Worm (Caenorhabditis elegans) whole organism, mixed stage, embryonic: ENCODE data around the gene icd-1.

Experiments
- ces-1 ChIP-seq: fragments of 150-350 bp; optimal IDR thresholded peaks from 2 replicates; lab custom pipeline; 2014; ENCODE audit warnings: missing biosample characterization, missing genetic modification reagents, missing genetic modification characterization
- elt-3 ChIP-seq: fragments of 150-350 bp; optimal IDR thresholded peaks from 2 replicates; lab custom pipeline; 2014; ENCODE audit warnings: missing biosample characterization, missing genetic modification characterization
- hlh-1 ChIP-seq: fragments of 150-350 bp; optimal IDR thresholded peaks from 2 replicates; lab custom pipeline; 2014; ENCODE audit warnings: missing biosample characterization, missing genetic modification reagents, missing genetic modification characterization
- lsy-2 ChIP-seq: fragments of 150-350 bp; optimal IDR thresholded peaks from 2 replicates; lab custom pipeline; 2014; ENCODE audit warnings: missing biosample characterization, missing genetic modification characterization
- mls-2 ChIP-seq: sonication (generic microtip); optimal IDR thresholded peaks from 2 replicates; lab custom pipeline; 2016; ENCODE audit warnings: mild to moderate bottlenecking, missing genetic modification characterization, moderate library complexity, missing compliant biosample characterization
- nhr-12 ChIP-seq: fragments of 150-350 bp; optimal IDR thresholded peaks from 2 replicates; lab custom pipeline; 2014; ENCODE audit warnings: missing biosample characterization, missing genetic modification characterization
- nhr-237 ChIP-seq: fragments of 150-350 bp; optimal IDR thresholded peaks from 2 replicates; lab custom pipeline; 2014; ENCODE audit warnings: missing biosample characterization, missing genetic modification characterization
- nhr-76 ChIP-seq: sonication (generic microtip); optimal IDR thresholded peaks from 2 replicates; lab custom pipeline; 2017; ENCODE audit warnings: missing biosample characterization, missing genetic modification characterization
- sem-2 ChIP-seq: fragments of 200-800 bp; sonication (Bioruptor generic); optimal IDR thresholded peaks from 2 replicates; lab custom pipeline; 2018; ENCODE audit warnings: mild to moderate bottlenecking, missing genetic modification characterization, missing compliant biosample characterization
- sptf-1 ChIP-seq: sonication (generic microtip); optimal IDR thresholded peaks from 2 replicates; lab custom pipeline; 2017; ENCODE audit warnings: mild to moderate bottlenecking, missing genetic modification characterization, moderate library complexity, missing compliant biosample characterization
- unc-120 ChIP-seq: sonication (generic microtip); optimal IDR thresholded peaks from 2 replicates; lab custom pipeline; 2017; ENCODE audit warnings: missing genetic modification characterization, missing compliant biosample characterization; ENCODE audit not compliant: poor library complexity, severe bottlenecking
- unc-62 ChIP-seq: fragments of 150-350 bp; optimal IDR thresholded peaks from 2 replicates; lab custom pipeline; 2014; ENCODE audit warnings: missing biosample characterization, missing genetic modification reagents, missing genetic modification characterization
- zip-8 ChIP-seq: fragments of 150-350 bp; optimal IDR thresholded peaks from 2 replicates; lab custom pipeline; 2014; ENCODE audit warnings: missing biosample characterization, missing genetic modification characterization
- ztf-11 ChIP-seq: fragments of 150-350 bp; optimal IDR thresholded peaks from 2 replicates; lab custom pipeline; 2014; ENCODE audit warnings: missing biosample characterization, missing genetic modification characterization

- no peak for TF ChIP-seq unc-62 (GFP tag; lab: Kevin White, UChicago)
- TF ChIP-seq elt-3 (tag; lab: Kevin White, UChicago) = no peak
- no peak for TF ChIP-seq lsy-2 (tag; lab: Kevin White, UChicago)
- no peak for TF ChIP-seq sptf-1 (tag; lab: Kevin White, UChicago)
- TF ChIP-seq nhr-76 = no peak
- TF ChIP-seq ces-1 = no peak
- no peak for TF ChIP-seq nhr-12
- TF ChIP-seq unc-120 = no peak
- no peak for TF ChIP-seq sem-2 (GFP tag; lab: Kevin White, UChicago)
- TF ChIP-seq mls-2 = no peak
- no peak for TF ChIP-seq hlh-1 (tag; lab: Kevin White, UChicago)
- no peak for TF ChIP-seq zip-8 (tag; lab: Kevin White, UChicago)
- TF ChIP-seq nhr-237 = no peak
- no peak for TF ChIP-seq ztf-11 (tag; lab: Kevin White, UChicago)
Measured at ce11 chrII:6616135-6616534, 27.7 kb upstream of the icd-1 start.
